Worm (Caenorhabditis elegans) whole organism, L1 larva: ENCODE measurements around the gene F13H8.11.

Experiments used
- C34B4.2 ChIP-seq: sonication (generic microtip); optimal IDR thresholded peaks from 2 replicates; lab custom pipeline; 2017; ENCODE audit warnings: mild to moderate bottlenecking, missing genetic modification characterization, missing compliant biosample characterization
- alr-1 ChIP-seq: fragments of 200-800 bp; sonication (Bioruptor generic); optimal IDR thresholded peaks from 2 replicates; lab custom pipeline; 2018; ENCODE audit warnings: borderline replicate concordance, mild to moderate bottlenecking, missing genetic modification characterization, missing compliant biosample characterization
- blmp-1 ChIP-seq: fragments of 150-350 bp; optimal IDR thresholded peaks from 2 replicates; lab custom pipeline; 2014; ENCODE audit warnings: missing biosample characterization, missing genetic modification characterization
- ceh-63 ChIP-seq: fragments of 200-800 bp; sonication (Bioruptor generic); optimal IDR thresholded peaks from 2 replicates; lab custom pipeline; 2018; ENCODE audit warnings: mild to moderate bottlenecking, missing genetic modification characterization, missing compliant biosample characterization
- ceh-8 ChIP-seq: fragments of 200-800 bp; sonication (Bioruptor generic); optimal IDR thresholded peaks from 2 replicates; lab custom pipeline; 2018; ENCODE audit warnings: mild to moderate bottlenecking, missing genetic modification characterization, moderate library complexity, missing compliant biosample characterization
- ceh-82 ChIP-seq, 3 experiments: fragments of 150-350 bp in 1 of 3; sonication (generic microtip) in 2 of 3; optimal IDR thresholded peaks; 2 replicates each; lab custom pipeline; 2014 to 2017; ENCODE audit warnings: missing biosample characterization in 3 of 3, missing genetic modification characterization in 3 of 3
- ceh-88 ChIP-seq: fragments of 200-800 bp; sonication (Bioruptor generic); IDR thresholded peaks from 2 replicates; pipeline ENCODE4 v1.3.6; 2022; ENCODE audit warnings: missing genetic modification characterization, missing compliant biosample characterization
- ceh-90 ChIP-seq: sonication (generic microtip); optimal IDR thresholded peaks from 2 replicates; lab custom pipeline; 2016; ENCODE audit warnings: missing genetic modification characterization, missing compliant biosample characterization
- ces-1 ChIP-seq: fragments of 150-350 bp; optimal IDR thresholded peaks from 2 replicates; lab custom pipeline; 2014; ENCODE audit warnings: missing biosample characterization, missing genetic modification reagents, missing genetic modification characterization
- egl-27 ChIP-seq, 2 experiments: fragments of 150-350 bp in 1 of 2; sonication (generic microtip); optimal IDR thresholded peaks; 3 replicates each; lab custom pipeline; 2017 to 2018; ENCODE audit warnings: missing biosample characterization in 2 of 2, missing genetic modification characterization in 2 of 2, missing genetic modification reagents in 2 of 2
- fkh-10 ChIP-seq: sonication (generic microtip); optimal IDR thresholded peaks from 2 replicates; lab custom pipeline; 2017; ENCODE audit warnings: missing biosample characterization, missing genetic modification reagents, missing genetic modification characterization
- fkh-4 ChIP-seq: sonication (generic microtip); optimal IDR thresholded peaks from 2 replicates; lab custom pipeline; 2016; ENCODE audit warnings: missing compliant biosample characterization, missing genetic modification characterization, borderline replicate concordance
- fkh-8 ChIP-seq: sonication (generic microtip); optimal IDR thresholded peaks from 2 replicates; lab custom pipeline; 2016; ENCODE audit warnings: mild to moderate bottlenecking, missing genetic modification characterization, missing compliant biosample characterization
- fos-1 ChIP-seq: fragments of 150-350 bp; optimal IDR thresholded peaks from 2 replicates; lab custom pipeline; 2014; ENCODE audit warnings: missing biosample characterization, missing genetic modification characterization
- grh-1 ChIP-seq: fragments of 200-800 bp; sonication (Bioruptor generic); IDR thresholded peaks from 2 replicates; pipeline ENCODE4 v1.3.6; 2022; ENCODE audit warnings: missing genetic modification reagents, missing genetic modification characterization, missing compliant biosample characterization
- irx-1 ChIP-seq: sonication (generic microtip); optimal IDR thresholded peaks from 2 replicates; lab custom pipeline; 2016; ENCODE audit warnings: missing genetic modification characterization, missing compliant biosample characterization
- isw-1 ChIP-seq: fragments of 200-800 bp; sonication (Bioruptor generic); IDR thresholded peaks from 2 replicates; pipeline ENCODE4 v1.3.6; 2022; ENCODE audit warnings: missing genetic modification characterization, missing compliant biosample characterization
- jun-1 ChIP-seq: fragments of 150-350 bp; optimal IDR thresholded peaks from 2 replicates; lab custom pipeline; 2014; ENCODE audit warnings: missing biosample characterization, missing genetic modification reagents, missing genetic modification characterization
- lin-13 ChIP-seq: fragments of 150-350 bp; optimal IDR thresholded peaks from 2 replicates; lab custom pipeline; 2014; ENCODE audit warnings: missing biosample characterization, missing genetic modification reagents, missing genetic modification characterization
- lin-14 ChIP-seq: fragments of 200-800 bp; sonication (Bioruptor generic); optimal IDR thresholded peaks from 2 replicates; lab custom pipeline; 2018; ENCODE audit warnings: mild to moderate bottlenecking, missing genetic modification characterization, moderate library complexity, missing compliant biosample characterization
- lin-15B ChIP-seq: fragments of 150-350 bp; sonication (generic microtip); optimal IDR thresholded peaks from 3 replicates; lab custom pipeline; 2014; ENCODE audit warnings: missing biosample characterization, missing genetic modification characterization
- lin-35 ChIP-seq, 2 experiments: fragments of 150-350 bp; optimal IDR thresholded peaks; 2 replicates each; lab custom pipeline; 2014; ENCODE audit warnings: missing biosample characterization in 2 of 2, missing genetic modification characterization in 2 of 2, missing genetic modification reagents in 2 of 2
- lin-39 ChIP-seq: fragments of 150-350 bp; optimal IDR thresholded peaks from 2 replicates; lab custom pipeline; 2014; ENCODE audit warnings: missing biosample characterization, missing genetic modification reagents, missing genetic modification characterization
- lir-3 ChIP-seq: sonication (generic microtip); optimal IDR thresholded peaks from 2 replicates; lab custom pipeline; 2016; ENCODE audit warnings: mild to moderate bottlenecking, missing genetic modification characterization, moderate library complexity, missing compliant biosample characterization; ENCODE audit not compliant: poor library complexity
- mab-9 ChIP-seq: fragments of 200-800 bp; sonication (Bioruptor generic); IDR thresholded peaks from 2 replicates; pipeline ENCODE4 v1.3.6; 2022; ENCODE audit warnings: missing genetic modification reagents, missing genetic modification characterization, missing compliant biosample characterization
- mdl-1 ChIP-seq, 2 experiments: fragments of 150-350 bp; optimal IDR thresholded peaks; 2 replicates each; lab custom pipeline; 2014 to 2017; ENCODE audit warnings: missing biosample characterization in 2 of 2, missing genetic modification characterization in 2 of 2, inconsistent platforms in 1 of 2
- mef-2 ChIP-seq: fragments of 150-350 bp; optimal IDR thresholded peaks from 2 replicates; lab custom pipeline; 2014; ENCODE audit warnings: missing biosample characterization, missing genetic modification characterization
- nhr-11 ChIP-seq: fragments of 150-350 bp; optimal IDR thresholded peaks from 2 replicates; lab custom pipeline; 2014; ENCODE audit warnings: missing biosample characterization, missing genetic modification characterization
- nhr-12 ChIP-seq: sonication (generic microtip); optimal IDR thresholded peaks from 2 replicates; lab custom pipeline; 2017; ENCODE audit warnings: missing biosample characterization, missing genetic modification characterization
- nhr-237 ChIP-seq: fragments of 150-350 bp; optimal IDR thresholded peaks from 2 replicates; lab custom pipeline; 2014; ENCODE audit warnings: missing biosample characterization, missing genetic modification characterization
- nhr-28 ChIP-seq: fragments of 150-350 bp; optimal IDR thresholded peaks from 2 replicates; lab custom pipeline; 2014; ENCODE audit warnings: missing biosample characterization, missing genetic modification characterization
- nhr-71 ChIP-seq: sonication (generic microtip); optimal IDR thresholded peaks from 2 replicates; lab custom pipeline; 2016; ENCODE audit warnings: mild to moderate bottlenecking, missing genetic modification characterization, moderate library complexity, missing compliant biosample characterization
- nhr-76 ChIP-seq: sonication (generic microtip); optimal IDR thresholded peaks from 2 replicates; lab custom pipeline; 2017; ENCODE audit warnings: missing biosample characterization, missing genetic modification characterization
- nhr-84 ChIP-seq: sonication (generic microtip); optimal IDR thresholded peaks from 2 replicates; lab custom pipeline; 2017; ENCODE audit warnings: missing biosample characterization, missing genetic modification characterization
- nhr-90 ChIP-seq: sonication (generic microtip); optimal IDR thresholded peaks from 2 replicates; lab custom pipeline; 2016; ENCODE audit warnings: mild to moderate bottlenecking, missing genetic modification characterization, missing compliant biosample characterization; ENCODE audit not compliant: poor library complexity
- pax-3 ChIP-seq: fragments of 200-800 bp; sonication (Bioruptor generic); optimal IDR thresholded peaks from 2 replicates; lab custom pipeline; 2018; ENCODE audit warnings: mild to moderate bottlenecking, missing genetic modification characterization, moderate library complexity, missing compliant biosample characterization
- pqm-1 ChIP-seq: sonication (generic microtip); optimal IDR thresholded peaks from 3 replicates; lab custom pipeline; 2017; ENCODE audit warnings: missing biosample characterization, missing genetic modification characterization
- rnt-1 ChIP-seq: sonication (generic microtip); optimal IDR thresholded peaks from 2 replicates; lab custom pipeline; 2016; ENCODE audit warnings: mild to moderate bottlenecking, missing genetic modification characterization, moderate library complexity, missing compliant biosample characterization
- skn-1 ChIP-seq: fragments of 150-350 bp; optimal IDR thresholded peaks from 2 replicates; lab custom pipeline; 2014; ENCODE audit warnings: missing biosample characterization, missing genetic modification characterization
- snpc-4 ChIP-seq: fragments of 150-350 bp; optimal IDR thresholded peaks from 2 replicates; lab custom pipeline; 2014; ENCODE audit warnings: missing biosample characterization, missing genetic modification characterization
- sptf-1 ChIP-seq: fragments of 150-350 bp; optimal IDR thresholded peaks from 2 replicates; lab custom pipeline; 2014; ENCODE audit warnings: missing biosample characterization, missing genetic modification characterization
- swsn-7 ChIP-seq: sonication (generic microtip); optimal IDR thresholded peaks from 2 replicates; lab custom pipeline; 2016; ENCODE audit warnings: missing genetic modification characterization, missing compliant biosample characterization
- tbx-2 ChIP-seq: sonication (generic microtip); optimal IDR thresholded peaks from 2 replicates; lab custom pipeline; 2016; ENCODE audit warnings: missing genetic modification characterization, missing compliant biosample characterization
- tlp-1 ChIP-seq: fragments of 150-350 bp; optimal IDR thresholded peaks from 2 replicates; lab custom pipeline; 2014; ENCODE audit warnings: missing biosample characterization, missing genetic modification characterization
- unc-130 ChIP-seq: fragments of 150-350 bp; optimal IDR thresholded peaks from 2 replicates; lab custom pipeline; 2017; ENCODE audit warnings: missing biosample characterization, missing genetic modification characterization, inconsistent platforms
- unc-30 ChIP-seq: sonication (generic microtip); optimal IDR thresholded peaks from 2 replicates; lab custom pipeline; 2017; ENCODE audit warnings: missing biosample characterization, missing genetic modification characterization
- unc-62 ChIP-seq: fragments of 150-350 bp; optimal IDR thresholded peaks from 2 replicates; lab custom pipeline; 2014; ENCODE audit warnings: missing biosample characterization, missing genetic modification reagents, missing genetic modification characterization
- vab-15 ChIP-seq: sonication (generic microtip); optimal IDR thresholded peaks from 2 replicates; lab custom pipeline; 2017; ENCODE audit warnings: missing genotype, mild to moderate bottlenecking, missing genetic modification characterization, missing compliant biosample characterization
- xbp-1 ChIP-seq: sonication (generic microtip); optimal IDR thresholded peaks from 2 replicates; lab custom pipeline; 2016; ENCODE audit warnings: missing genetic modification characterization, missing compliant biosample characterization
- zag-1 ChIP-seq: fragments of 150-350 bp; optimal IDR thresholded peaks from 2 replicates; lab custom pipeline; 2014; ENCODE audit warnings: missing biosample characterization, missing genetic modification characterization
- zip-4 ChIP-seq: fragments of 200-800 bp; sonication (Bioruptor generic); optimal IDR thresholded peaks from 2 replicates; lab custom pipeline; 2018; ENCODE audit warnings: mild to moderate bottlenecking, missing genetic modification characterization, moderate library complexity, missing compliant biosample characterization
- ztf-4 ChIP-seq: fragments of 150-350 bp; optimal IDR thresholded peaks from 2 replicates; lab custom pipeline; 2014; ENCODE audit warnings: missing biosample characterization, missing genetic modification characterization

F13H8.11 gene

DNA sequence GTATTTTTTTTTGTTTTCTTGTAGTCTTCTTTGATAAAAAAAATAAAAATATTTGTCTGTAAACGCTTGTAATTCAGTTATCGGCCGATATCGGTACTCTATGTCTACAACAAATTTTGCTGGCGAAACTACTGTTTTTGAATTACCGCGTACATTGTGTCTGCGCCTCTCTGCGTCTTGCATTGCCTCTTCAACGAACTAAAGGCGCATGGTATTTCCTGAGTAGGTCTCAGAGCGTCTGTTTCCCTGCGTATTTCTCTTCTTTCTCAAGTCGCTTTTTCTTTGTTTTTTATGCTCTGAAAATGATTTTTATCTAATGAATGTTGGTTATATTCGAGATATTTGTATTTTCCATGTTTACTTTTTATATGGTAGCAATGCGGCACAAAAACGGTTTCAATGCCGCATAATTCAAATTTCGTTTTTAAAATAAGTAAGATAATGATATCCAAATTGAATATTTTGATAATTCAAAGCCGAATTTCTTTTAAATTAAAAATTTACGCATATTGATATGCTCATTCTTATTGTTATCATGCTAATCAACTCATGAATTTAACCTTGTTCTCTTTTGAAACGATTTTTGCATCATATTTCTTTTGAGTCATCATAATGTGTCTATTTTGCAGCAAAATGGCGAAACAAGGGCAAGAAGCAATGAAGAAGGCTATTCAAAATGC lies 8.9 kb downstream of the F13H8.11 start, which contains the start of gene phb-2:
phb-2 (plus strand) TSS at position 630 of the 680 bp plus-strand sequence.
- TF ChIP-seq rnt-1 (tag; lab: Kevin White, UChicago) (peak; percentile 84), zag-1 (no peak), jun-1 (tag; lab: Kevin White, UChicago) (peak; percentile 68), nhr-11 (peak; percentile 46), ceh-8 (GFP tag; lab: Kevin White, UChicago) (no peak), nhr-237 (tag; lab: Kevin White, UChicago) (no peak), lir-3 (tag; lab: Kevin White, UChicago) (peak; percentile 67), skn-1 (tag; lab: Kevin White, UChicago) (peak; percentile 87), grh-1 (GFP tag; lab: Robert Waterston, UW) (peak; percentile 59), lin-39 (tag; lab: Kevin White, UChicago) (no peak), swsn-7 (tag; lab: Kevin White, UChicago) (peak; percentile 70), lin-15B (peak; percentile 72), nhr-76 (tag; lab: Kevin White, UChicago) (no peak), ztf-4 (peak; percentile 44), ceh-90 (tag; lab: Kevin White, UChicago) (no peak), tbx-2 (tag; lab: Kevin White, UChicago) (peak; percentile 80), lin-14 (GFP tag; lab: Kevin White, UChicago) (peak; percentile 73), ceh-63 (no peak), xbp-1 (peak; percentile 74), irx-1 (tag; lab: Kevin White, UChicago) (peak; percentile 49), C34B4.2 (tag; lab: Kevin White, UChicago) (no peak), tlp-1 (tag; lab: Kevin White, UChicago) (no peak), mab-9 (GFP tag; lab: Robert Waterston, UW) (peak; percentile 11; the same call in 1 of the 2 replicates), nhr-71 (tag; lab: Kevin White, UChicago) (peak; percentile 88), vab-15 (tag; lab: Kevin White, UChicago) (peak; percentile 16), ceh-88 (0 out of 2 replicates have a peak, but pooled peaks have one; percentile 46), sptf-1 (tag; lab: Kevin White, UChicago) (no peak), fkh-4 (tag; lab: Kevin White, UChicago) (no peak), mdl-1 (tag; optimal IDR thresholded peaks at IDR 0.05; lab: Kevin White, UChicago) (peak in 1 of 2 experiments; percentile 78), fos-1 (tag; lab: Kevin White, UChicago) (peak; percentile 63), alr-1 (tag; lab: Kevin White, UChicago) (no peak), lin-35 (GFP tag; optimal IDR thresholded peaks at IDR 0.05; lab: Kevin White, UChicago) (peak; percentile 98 to 100), ceh-82 (tag; optimal IDR thresholded peaks at IDR 0.05; lab: Kevin White, UChicago) (peak; percentile 57 to 85 (median 82)), unc-30 (tag; lab: Kevin White, UChicago) (no peak), blmp-1 (peak; percentile 73), nhr-90 (tag; lab: Kevin White, UChicago) (peak; percentile 73), fkh-10 (GFP tag; lab: Kevin White, UChicago) (peak; percentile 7), zip-4 (GFP tag; lab: Kevin White, UChicago) (no peak), pax-3 (no peak), unc-130 (tag; lab: Kevin White, UChicago) (peak; percentile 82), egl-27 (tag; optimal IDR thresholded peaks at IDR 0.05; lab: Kevin White, UChicago) (no peak), nhr-28 (no peak), fkh-8 (tag; lab: Kevin White, UChicago) (peak; percentile 64), nhr-84 (tag; lab: Kevin White, UChicago) (no peak), isw-1 (GFP tag; lab: Robert Waterston, UW) (peak; percentile 85), lin-13 (GFP tag; lab: Kevin White, UChicago) (peak; percentile 70), snpc-4 (tag; lab: Kevin White, UChicago) (peak; percentile 54), unc-62 (GFP tag; lab: Kevin White, UChicago) (no peak), ces-1 (GFP tag; lab: Kevin White, UChicago) (no peak), mef-2 (tag; lab: Kevin White, UChicago) (no peak), pqm-1 (tag; lab: Kevin White, UChicago) (no peak), nhr-12 (tag; lab: Kevin White, UChicago) (no peak)
